Worm (Caenorhabditis elegans): ENCODE data around the gene clc-13.

Gene clc-13

ce11 chrV:17009342-17010064 is 4.7 kb upstream of the clc-13 start, which contains the start of the genes clc-12 and clec-240:
clc-12 (minus strand) TSS chrV:17009388.
clec-240 (plus strand) TSS chrV:17010014.
- TF ChIP-seq unc-62 (GFP tag; optimal IDR thresholded peaks at IDR 0.05): no peak

- no peak for TF ChIP-seq unc-62 (GFP tag; optimal IDR thresholded peaks at IDR 0.05)
Observed at ce11 chrV:17013232-17013631, 976 bp upstream of the clc-13 start, which contains the start of gene clec-241. clec-241 (minus strand) TSS chrV:17013332.

- TF ChIP-seq unc-62 (GFP tag; optimal IDR thresholded peaks at IDR 0.05): no peak
Observed at ce11 chrV:17016787-17017186, 2.6 kb downstream of the clc-13 start, which contains the start of gene srh-97. srh-97 (plus strand) TSS chrV:17017087.

ce11 chrV:17019690-17020089 is 5.5 kb downstream of the clc-13 start, which contains the start of gene F49H6.17:
F49H6.17 (plus strand) TSS chrV:17019990.
- no peak for TF ChIP-seq unc-62 (GFP tag; optimal IDR thresholded peaks at IDR 0.05)

- no peak for TF ChIP-seq unc-62 (GFP tag; optimal IDR thresholded peaks at IDR 0.05)
Observed at ce11 chrV:17021361-17021760, 7.2 kb downstream of the clc-13 start, which contains the start of gene F49H6.12. F49H6.12 (minus strand) TSS chrV:17021461.

- no peak for TF ChIP-seq unc-62 (GFP tag; optimal IDR thresholded peaks at IDR 0.05)
Observed at ce11 chrV:17022613-17023322, 8.6 kb downstream of the clc-13 start, which contains the start of the genes F49H6.8 and F49H6.5. F49H6.8 (minus strand) TSS chrV:17022663. F49H6.5 (plus strand) TSS chrV:17023241.

- no peak for TF ChIP-seq unc-62 (GFP tag; optimal IDR thresholded peaks at IDR 0.05)
Observed at ce11 chrV:17026289-17026688, 12.1 kb downstream of the clc-13 start, which contains the start of gene F49H6.15. F49H6.15 (minus strand) TSS chrV:17026389.

ce11 chrV:17030430-17030829 is 16.2 kb downstream of the clc-13 start:
- TF ChIP-seq unc-62 (GFP tag; optimal IDR thresholded peaks at IDR 0.05): no peak

- no peak for TF ChIP-seq unc-62 (GFP tag; optimal IDR thresholded peaks at IDR 0.05)
Observed at ce11 chrV:17035850-17036249, 21.6 kb downstream of the clc-13 start, which contains the start of gene srz-94. srz-94 (minus strand) TSS chrV:17035950.

ce11 chrV:17042263-17042662 is 28.1 kb downstream of the clc-13 start, which contains the start of gene hpo-33:
hpo-33 (plus strand) TSS chrV:17042563.
- no peak for TF ChIP-seq unc-62 (GFP tag; optimal IDR thresholded peaks at IDR 0.05)

ce11 chrV:17044500-17044899 is 30.3 kb downstream of the clc-13 start, which contains the start of gene F28B1.2:
F28B1.2 (plus strand) TSS chrV:17044800.
- no peak for TF ChIP-seq unc-62 (GFP tag; optimal IDR thresholded peaks at IDR 0.05)

ce11 chrV:17059987-17060386 is 45.8 kb downstream of the clc-13 start, which contains the start of gene sri-66:
sri-66 (plus strand) TSS chrV:17060287.
- TF ChIP-seq unc-62 (GFP tag; optimal IDR thresholded peaks at IDR 0.05): no peak

- no peak for TF ChIP-seq unc-62 (GFP tag; optimal IDR thresholded peaks at IDR 0.05)
Observed at ce11 chrV:17061585-17061984, 47.4 kb downstream of the clc-13 start, which contains the start of gene F28B1.9. F28B1.9 (plus strand) TSS chrV:17061885.

- TF ChIP-seq unc-62 (GFP tag; optimal IDR thresholded peaks at IDR 0.05): no peak
Observed at ce11 chrV:17064676-17065075, 50.5 kb downstream of the clc-13 start, which contains the start of gene srh-255. srh-255 (plus strand) TSS chrV:17064976.

All from whole organism, dauer.